Worm (Caenorhabditis elegans) whole organism, L4 larva: Measurements from ENCODE around the gene M05D6.1.

Source experiments
- R02D3.7 ChIP-seq: fragments of 150-350 bp; sonication (generic microtip); optimal IDR thresholded peaks from 3 replicates; lab custom pipeline; 2014; ENCODE audit warnings: missing biosample characterization, missing genetic modification characterization
- ceh-28 ChIP-seq: fragments of 150-350 bp; optimal IDR thresholded peaks from 2 replicates; lab custom pipeline; 2014; ENCODE audit warnings: missing biosample characterization, missing genetic modification reagents, missing genetic modification characterization
- dpl-1 ChIP-seq: fragments of 150-350 bp; optimal IDR thresholded peaks from 2 replicates; lab custom pipeline; 2014; ENCODE audit warnings: missing biosample characterization, missing genetic modification reagents, missing genetic modification characterization
- madf-9 ChIP-seq: fragments of 200-800 bp; sonication (Bioruptor generic); conservative IDR thresholded peaks from 2 replicates; pipeline ENCODE4 v1.3.6; 2022; ENCODE audit warnings: missing genetic modification reagents, missing genetic modification characterization, missing compliant biosample characterization
- snpc-4 ChIP-seq: fragments of 150-350 bp; optimal IDR thresholded peaks from 2 replicates; lab custom pipeline; 2014; ENCODE audit warnings: missing biosample characterization, missing genetic modification characterization
- zip-2 ChIP-seq: fragments of 150-350 bp; optimal IDR thresholded peaks from 2 replicates; lab custom pipeline; 2014; ENCODE audit warnings: missing biosample characterization, missing genetic modification characterization

DNA sequence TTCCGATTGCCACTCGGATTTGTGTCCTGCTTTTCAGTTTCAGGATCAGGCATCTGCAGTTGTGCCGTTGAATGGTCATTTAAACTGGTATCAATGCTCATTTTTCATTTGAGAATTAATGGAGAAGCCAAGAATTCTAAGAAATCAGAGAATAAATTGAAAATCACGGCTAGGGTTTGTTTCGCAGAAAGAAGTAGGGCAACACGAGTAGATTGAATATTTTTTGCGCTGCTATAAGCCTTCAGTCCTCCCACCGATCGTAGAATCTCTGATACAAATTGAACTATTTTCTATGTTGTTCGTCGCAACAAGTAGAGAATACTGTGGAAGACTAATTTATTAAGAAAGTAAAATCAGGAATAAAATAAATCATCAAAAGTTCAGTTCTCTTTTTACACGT, 38.2 kb downstream of the M05D6.1 start, which contains the start of gene acp-3:
- TF ChIP-seq ceh-28 (tag; lab: Kevin White, UChicago) (no peak), dpl-1 (no peak), R02D3.7 (tag; lab: Kevin White, UChicago) (no peak), madf-9 (no peak), zip-2 (no peak), snpc-4 (tag; lab: Kevin White, UChicago) (no peak)
